Worm (Caenorhabditis elegans) whole organism, L2 larva: Measurements from ENCODE around the gene cdk-12.

Experiments used
- F13H6.1 ChIP-seq: sonication (generic microtip); optimal IDR thresholded peaks from 2 replicates; lab custom pipeline; 2016; ENCODE audit warnings: missing genetic modification characterization, missing compliant biosample characterization
- ama-1 ChIP-seq: fragments of 150-350 bp; optimal IDR thresholded peaks from 2 replicates; lab custom pipeline; 2018; ENCODE audit warnings: inconsistent platforms
- ceh-16 ChIP-seq: fragments of 150-350 bp; optimal IDR thresholded peaks from 2 replicates; lab custom pipeline; 2014; ENCODE audit warnings: missing biosample characterization, missing genetic modification characterization
- lin-13 ChIP-seq: fragments of 150-350 bp; optimal IDR thresholded peaks from 2 replicates; lab custom pipeline; 2014; ENCODE audit warnings: missing biosample characterization, missing genetic modification reagents, missing genetic modification characterization
- unc-55 ChIP-seq: fragments of 150-350 bp; sonication (generic microtip); optimal IDR thresholded peaks from 3 replicates; lab custom pipeline; 2014; ENCODE audit warnings: missing biosample characterization, missing genetic modification reagents, missing genetic modification characterization

DNA sequence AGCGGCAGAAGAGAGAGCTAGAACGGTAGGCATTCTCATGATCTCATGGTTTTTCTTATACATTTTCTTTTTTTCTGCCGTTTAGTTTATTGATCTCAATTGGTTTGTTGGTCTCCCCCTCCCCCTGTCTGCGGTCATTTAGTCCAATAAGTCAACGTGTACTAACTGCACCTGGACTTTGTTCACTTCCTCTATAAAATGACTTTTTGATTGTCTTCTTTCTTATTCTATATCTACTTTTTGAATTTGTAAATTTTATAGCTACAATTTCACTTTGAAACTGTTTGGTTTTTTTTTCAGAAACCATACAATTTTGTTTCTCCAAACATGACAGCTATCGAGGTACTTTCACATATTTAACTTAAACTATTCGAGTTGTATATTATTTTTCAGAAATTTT lies 34.9 kb downstream of the cdk-12 start, which contains the start of gene ckb-2:
- TF ChIP-seq ama-1 (no peak), F13H6.1 (tag; lab: Kevin White, UChicago) (no peak), lin-13 (GFP tag; lab: Kevin White, UChicago) (no peak), ceh-16 (tag; lab: Kevin White, UChicago) (no peak), unc-55 (GFP tag; lab: Kevin White, UChicago) (no peak)
